Worm (Caenorhabditis elegans) whole organism, L1 larva: ENCODE results near the gene F59A7.7.

Experiments
- C04F5.9 ChIP-seq: sonication (generic microtip); optimal IDR thresholded peaks from 2 replicates; lab custom pipeline; 2016; ENCODE audit warnings: missing genetic modification characterization, missing compliant biosample characterization
- alr-1 ChIP-seq: fragments of 200-800 bp; sonication (Bioruptor generic); optimal IDR thresholded peaks from 2 replicates; lab custom pipeline; 2018; ENCODE audit warnings: borderline replicate concordance, mild to moderate bottlenecking, missing genetic modification characterization, missing compliant biosample characterization
- elt-3 ChIP-seq, 6 experiments: fragments of 150-350 bp in 1 of 6; sonication (generic microtip); optimal IDR thresholded peaks; 2 replicates each; lab custom pipeline; 2017 to 2018; ENCODE audit warnings: missing biosample characterization in 6 of 6, missing genetic modification characterization in 6 of 6, inconsistent platforms in 1 of 6
- lin-13 ChIP-seq: fragments of 150-350 bp; optimal IDR thresholded peaks from 2 replicates; lab custom pipeline; 2014; ENCODE audit warnings: missing biosample characterization, missing genetic modification reagents, missing genetic modification characterization
- lsy-2 ChIP-seq, 2 experiments: fragments of 150-350 bp; optimal IDR thresholded peaks; 2 replicates each; lab custom pipeline; 2014; ENCODE audit warnings: missing biosample characterization in 2 of 2, missing genetic modification characterization in 2 of 2
- mep-1 ChIP-seq: fragments of 150-350 bp; optimal IDR thresholded peaks from 2 replicates; lab custom pipeline; 2014; ENCODE audit warnings: missing biosample characterization, missing genetic modification characterization
- nhr-12 ChIP-seq: sonication (generic microtip); optimal IDR thresholded peaks from 2 replicates; lab custom pipeline; 2017; ENCODE audit warnings: missing biosample characterization, missing genetic modification characterization
- nhr-77 ChIP-seq: fragments of 150-350 bp; optimal IDR thresholded peaks from 2 replicates; lab custom pipeline; 2014; ENCODE audit warnings: missing biosample characterization, missing genetic modification characterization
- nhr-90 ChIP-seq: sonication (generic microtip); optimal IDR thresholded peaks from 2 replicates; lab custom pipeline; 2016; ENCODE audit warnings: mild to moderate bottlenecking, missing genetic modification characterization, missing compliant biosample characterization; ENCODE audit not compliant: poor library complexity
- snpc-4 ChIP-seq: fragments of 150-350 bp; optimal IDR thresholded peaks from 2 replicates; lab custom pipeline; 2014; ENCODE audit warnings: missing biosample characterization, missing genetic modification characterization

DNA sequence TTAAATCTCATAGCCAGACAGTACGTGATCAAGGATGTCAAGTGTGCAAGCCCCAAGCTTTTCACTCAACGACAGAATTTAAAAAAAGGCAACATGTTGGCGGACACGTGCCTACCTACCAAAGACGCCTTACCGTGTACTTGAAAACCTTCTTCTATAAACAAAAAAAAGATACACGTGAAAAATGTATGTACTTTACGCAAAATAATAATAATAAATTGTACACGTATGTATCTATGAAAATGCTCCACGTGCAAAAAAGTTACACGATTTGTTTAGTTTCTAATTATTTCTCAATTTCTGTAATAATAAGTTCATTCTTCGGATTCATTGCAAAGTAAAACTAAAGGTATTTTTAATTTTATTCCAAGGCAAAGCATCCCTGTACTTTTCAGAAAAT lies 7.2 kb upstream of the F59A7.7 start, which contains the start of gene cysl-4:
- TF ChIP-seq snpc-4 (tag; lab: Kevin White, UChicago): no peak
- TF ChIP-seq nhr-90: no peak
- no peak for TF ChIP-seq mep-1
- no peak for TF ChIP-seq elt-3 (tag; optimal IDR thresholded peaks at IDR 0.05; lab: Kevin White, UChicago)
- TF ChIP-seq lsy-2 (tag; optimal IDR thresholded peaks at IDR 0.05; lab: Kevin White, UChicago): no peak
- TF ChIP-seq nhr-12 (tag; lab: Kevin White, UChicago): no peak
- TF ChIP-seq alr-1 (tag; lab: Kevin White, UChicago): no peak
- TF ChIP-seq C04F5.9 (tag; lab: Kevin White, UChicago): no peak
- no peak for TF ChIP-seq nhr-77
- no peak for TF ChIP-seq lin-13 (GFP tag; lab: Kevin White, UChicago)
